Worm (Caenorhabditis elegans) whole organism, young adult: ENCODE measurements around the gene tag-209.

Experiments used
- B0261.1 ChIP-seq: sonication (generic microtip); optimal IDR thresholded peaks from 2 replicates; lab custom pipeline; 2016; ENCODE audit warnings: mild to moderate bottlenecking, missing genetic modification characterization, moderate library complexity, missing compliant biosample characterization
- B0336.3 ChIP-seq: fragments of 200-800 bp; sonication (Bioruptor generic); IDR thresholded peaks from 2 replicates; pipeline ENCODE4 v1.3.6; 2022; ENCODE audit warnings: missing genetic modification characterization, missing compliant biosample characterization
- D2030.7 ChIP-seq: fragments of 200-800 bp; sonication (Bioruptor generic); IDR thresholded peaks from 2 replicates; pipeline ENCODE4 v1.3.6; 2022; ENCODE audit warnings: missing genetic modification reagents, missing genetic modification characterization, missing compliant biosample characterization
- F37B4.10 ChIP-seq: fragments of 200-800 bp; sonication (Bioruptor generic); IDR thresholded peaks from 2 replicates; pipeline ENCODE4 v1.3.6; 2022; ENCODE audit warnings: missing genetic modification characterization, missing compliant biosample characterization
- F55B11.4 ChIP-seq: sonication (generic microtip); optimal IDR thresholded peaks from 2 replicates; lab custom pipeline; 2016; ENCODE audit warnings: missing compliant biosample characterization, missing genetic modification characterization, borderline replicate concordance; ENCODE audit not compliant: insufficient read depth
- Y56A3A.18 ChIP-seq: fragments of 200-800 bp; sonication (Bioruptor generic); IDR thresholded peaks from 2 replicates; pipeline ENCODE4 v1.3.6; 2022; ENCODE audit warnings: missing genetic modification reagents, missing genetic modification characterization, missing compliant biosample characterization
- ZK185.1 ChIP-seq: sonication (generic microtip); optimal IDR thresholded peaks from 2 replicates; lab custom pipeline; 2016; ENCODE audit warnings: mild to moderate bottlenecking, missing genetic modification characterization, missing compliant biosample characterization; ENCODE audit not compliant: poor library complexity, severe bottlenecking
- attf-6 ChIP-seq: fragments of 200-800 bp; sonication (Bioruptor generic); IDR thresholded peaks from 2 replicates; pipeline ENCODE4 v1.3.6; 2022; ENCODE audit warnings: missing genetic modification reagents, missing genetic modification characterization, missing compliant biosample characterization
- egrh-3 ChIP-seq: fragments of 200-800 bp; sonication (Bioruptor generic); IDR thresholded peaks from 2 replicates; pipeline ENCODE4 v1.3.6; 2022; ENCODE audit warnings: missing genetic modification reagents, missing genetic modification characterization, missing compliant biosample characterization
- ets-4 ChIP-seq: fragments of 200-800 bp; sonication (Bioruptor generic); optimal IDR thresholded peaks from 2 replicates; lab custom pipeline; 2018; ENCODE audit warnings: mild to moderate bottlenecking, missing genetic modification characterization, missing compliant biosample characterization
- lin-26 ChIP-seq: fragments of 200-800 bp; sonication (Bioruptor generic); IDR thresholded peaks from 2 replicates; pipeline ENCODE4 v1.3.6; 2022; ENCODE audit warnings: missing genetic modification reagents, missing genetic modification characterization, missing compliant biosample characterization
- mcd-1 ChIP-seq: fragments of 200-800 bp; sonication (Bioruptor generic); IDR thresholded peaks from 2 replicates; pipeline ENCODE4 v1.3.6; 2022; ENCODE audit warnings: missing genetic modification reagents, missing genetic modification characterization, missing compliant biosample characterization
- nhr-90 ChIP-seq: sonication (generic microtip); optimal IDR thresholded peaks from 2 replicates; lab custom pipeline; 2016; ENCODE audit warnings: missing genotype, mild to moderate bottlenecking, missing genetic modification characterization, missing compliant biosample characterization
- tbx-9 ChIP-seq: sonication (generic microtip); optimal IDR thresholded peaks from 2 replicates; lab custom pipeline; 2016; ENCODE audit warnings: borderline replicate concordance, missing genetic modification characterization, inconsistent platforms, missing compliant biosample characterization
- unc-62 ChIP-seq: fragments of 150-350 bp; optimal IDR thresholded peaks from 2 replicates; lab custom pipeline; 2014; ENCODE audit warnings: missing biosample characterization, missing genetic modification reagents, missing genetic modification characterization
- zfh-2 ChIP-seq: fragments of 200-800 bp; sonication (Bioruptor generic); conservative IDR thresholded peaks from 2 replicates; pipeline ENCODE4 v1.3.6; 2022; ENCODE audit warnings: missing genetic modification reagents, missing genetic modification characterization, missing compliant biosample characterization
- ztf-18 ChIP-seq: sonication (generic microtip); optimal IDR thresholded peaks from 2 replicates; lab custom pipeline; 2016; ENCODE audit warnings: missing genotype, mild to moderate bottlenecking, missing genetic modification characterization, missing compliant biosample characterization

Gene tag-209

ce11 chrII:10829081-10829480 is 42.0 kb downstream of the tag-209 start, which contains the start of gene VM106R.1:
TSS of gene VM106R.1 (minus strand) at chrII:10829181.
- TF ChIP-seq lin-26 (GFP tag; lab: Robert Waterston, UW), result no peak

ce11 chrII:10829572-10829971 is 42.5 kb downstream of the tag-209 start:
- TF ChIP-seq B0261.1 (tag; lab: Kevin White, UChicago), result no peak
- TF ChIP-seq F37B4.10 (GFP tag; lab: Robert Waterston, UW), result no peak
- peak; percentile 54 for TF ChIP-seq zfh-2 (GFP tag; lab: Robert Waterston, UW)
- no peak for TF ChIP-seq tbx-9 (tag; lab: Kevin White, UChicago)
- TF ChIP-seq ZK185.1, result no peak
- TF ChIP-seq nhr-90 (tag; lab: Kevin White, UChicago), result no peak

DNA sequence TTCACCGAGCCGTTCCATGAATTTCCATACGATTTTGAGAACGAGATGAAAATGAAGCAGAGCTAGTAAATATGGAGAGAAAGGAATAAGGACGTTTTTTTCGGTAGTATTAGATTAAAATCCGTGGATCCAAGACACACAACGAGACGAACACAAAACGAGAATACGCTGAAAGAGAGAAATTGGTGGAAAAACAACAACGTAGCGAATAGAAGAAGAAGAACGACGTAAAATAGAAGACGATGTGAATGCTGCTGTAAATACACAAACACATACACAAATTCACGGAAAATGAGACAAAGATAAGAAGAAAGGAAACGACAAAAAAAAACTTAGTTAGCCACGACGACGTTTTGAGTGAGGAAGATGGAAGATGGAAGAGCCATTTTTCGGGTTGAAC is 47.6 kb downstream of the tag-209 start:
- TF ChIP-seq unc-62 (GFP tag; lab: Kevin White, UChicago) (no peak), ets-4 (GFP tag; lab: Kevin White, UChicago) (no peak), B0336.3 (GFP tag; lab: Robert Waterston, UW) (no peak), F55B11.4 (tag; lab: Kevin White, UChicago) (no peak), egrh-3 (no peak), D2030.7 (GFP tag; lab: Robert Waterston, UW) (no peak), attf-6 (GFP tag; lab: Robert Waterston, UW) (no peak), Y56A3A.18 (GFP tag; lab: Robert Waterston, UW) (no peak), mcd-1 (GFP tag; lab: Robert Waterston, UW) (no peak), ztf-18 (tag; lab: Kevin White, UChicago) (no peak)
- TF ChIP-seq, all 124 proteins: peak for 0
